Fruit fly (Drosophila melanogaster) whole organism, adult: Measurements from ENCODE around the gene ppk23.

Experiments
- CG11617 ChIP-seq: fragments of 200-800 bp; sonication (Bioruptor generic); optimal IDR thresholded peaks from 2 replicates; lab custom pipeline; 2017; ENCODE audit warnings: mild to moderate bottlenecking, missing biosample characterization, missing genetic modification reagents, missing genetic modification characterization
- CG12768 ChIP-seq: fragments of 200-800 bp; sonication (Bioruptor generic); optimal IDR thresholded peaks from 2 replicates; lab custom pipeline; 2017; ENCODE audit warnings: missing biosample characterization, missing genetic modification characterization, mild to moderate bottlenecking, moderate library complexity, missing genetic modification reagents
- CG7101 ChIP-seq: fragments of 200-800 bp; sonication (Bioruptor generic); optimal IDR thresholded peaks from 2 replicates; lab custom pipeline; 2018; ENCODE audit warnings: missing biosample characterization, mild to moderate bottlenecking, missing genetic modification characterization, moderate library complexity
- Clk ChIP-seq: fragments of 200-800 bp; sonication (Bioruptor generic); optimal IDR thresholded peaks from 2 replicates; lab custom pipeline; 2017; ENCODE audit warnings: missing biosample characterization, missing genetic modification characterization
- Hr96 ChIP-seq: fragments of 200-800 bp; sonication (Bioruptor generic); optimal IDR thresholded peaks from 2 replicates; lab custom pipeline; 2016; ENCODE audit warnings: missing biosample characterization, missing genetic modification characterization
- Mnt ChIP-seq: fragments of 200-800 bp; sonication (Bioruptor generic); optimal IDR thresholded peaks from 2 replicates; lab custom pipeline; 2016; ENCODE audit warnings: missing biosample characterization, mild to moderate bottlenecking, missing genetic modification characterization
- bab1 ChIP-seq: fragments of 200-800 bp; sonication (Bioruptor generic); optimal IDR thresholded peaks from 3 replicates; lab custom pipeline; 2019; ENCODE audit warnings: missing biosample characterization, mild to moderate bottlenecking, missing genetic modification characterization, moderate library complexity
- kay ChIP-seq: fragments of 200-800 bp; sonication (Bioruptor generic); peaks from one replicate; lab custom pipeline; 2016; ENCODE audit warnings: missing biosample characterization, missing genetic modification characterization, borderline replicate concordance

dm6 chrX:17562585-17562984, 6.4 kb downstream of the ppk23 start:
- no peak for TF ChIP-seq bab1 (GFP tag; lab: Kevin White, UChicago)
- no peak for TF ChIP-seq kay (GFP tag; lab: Kevin White, UChicago)
- no peak for TF ChIP-seq Hr96
- no peak for TF ChIP-seq CG11617 (GFP tag; lab: Kevin White, UChicago)
- no peak for TF ChIP-seq Mnt
- TF ChIP-seq CG7101 = no peak
- no peak for TF ChIP-seq CG12768 (GFP tag; lab: Kevin White, UChicago)
- TF ChIP-seq Clk (GFP tag; lab: Kevin White, UChicago) = no peak
